Worm (Caenorhabditis elegans): ENCODE data around the gene F43H9.4.

Gene F43H9.4

ce11 chrV:7980370-7980987 is 46.0 kb upstream of the F43H9.4 start:
- TF ChIP-seq fos-1 (tag; optimal IDR thresholded peaks at IDR 0.05), result no peak
- no peak for TF ChIP-seq skn-1 (tag; optimal IDR thresholded peaks at IDR 0.05)
- no peak for TF ChIP-seq nhr-77 (tag; optimal IDR thresholded peaks at IDR 0.05)
- TF ChIP-seq nhr-129 (tag; optimal IDR thresholded peaks at IDR 0.05), result peak; percentile 28
- TF ChIP-seq dmd-4 (tag; optimal IDR thresholded peaks at IDR 0.05), result no peak
- TF ChIP-seq snpc-4 (tag; optimal IDR thresholded peaks at IDR 0.05), result peak; percentile 26
- TF ChIP-seq alr-1 (tag; optimal IDR thresholded peaks at IDR 0.05), result no peak
- TF ChIP-seq lsy-2 (tag; optimal IDR thresholded peaks at IDR 0.05), result peak in 1 of 2 experiments; percentile 56
- TF ChIP-seq unc-55 (GFP tag; optimal IDR thresholded peaks at IDR 0.05), result peak; percentile 83
- peak; percentile 11 for TF ChIP-seq Y55F3AM.14 (GFP tag; optimal IDR thresholded peaks at IDR 0.05)
- TF ChIP-seq mdl-1 (tag; optimal IDR thresholded peaks at IDR 0.05), result peak in 1 of 2 experiments; percentile 67
- TF ChIP-seq blmp-1 (tag; optimal IDR thresholded peaks at IDR 0.05; ENCODE audit: insufficient read depth), result no peak
- peak; percentile 61 for TF ChIP-seq zag-1 (tag; optimal IDR thresholded peaks at IDR 0.05)
- TF ChIP-seq egl-27 (tag; optimal IDR thresholded peaks at IDR 0.05), result peak; percentile 32
- peak; percentile 19 for TF ChIP-seq sma-9 (GFP tag; optimal IDR thresholded peaks at IDR 0.05)
- TF ChIP-seq sma-9 (tag; optimal IDR thresholded peaks at IDR 0.05), result no peak
- TF ChIP-seq C34F6.9 (tag; optimal IDR thresholded peaks at IDR 0.05), result peak; percentile 62
- TF ChIP-seq sem-4 (tag; optimal IDR thresholded peaks at IDR 0.05), result no peak
- TF ChIP-seq F13H6.1 (tag; optimal IDR thresholded peaks at IDR 0.05), result peak; percentile 14
- TF ChIP-seq unc-62 (GFP tag; optimal IDR thresholded peaks at IDR 0.05), result no peak
- TF ChIP-seq crh-2 (tag; optimal IDR thresholded peaks at IDR 0.05), result peak; percentile 11
- TF ChIP-seq gmeb-1 (tag; optimal IDR thresholded peaks at IDR 0.05), result no peak
- no peak for TF ChIP-seq lin-39 (tag; optimal IDR thresholded peaks at IDR 0.05)

ce11 chrV:7980993-7981595 is 45.4 kb upstream of the F43H9.4 start, which contains the start of gene F26D11.1:
Gene F26D11.1 (plus strand): TSS chrV:7981545.
- TF ChIP-seq nhr-6 (tag; optimal IDR thresholded peaks at IDR 0.05) (no peak), unc-55 (GFP tag; optimal IDR thresholded peaks at IDR 0.05) (no peak), blmp-1 (tag; optimal IDR thresholded peaks at IDR 0.05; ENCODE audit: insufficient read depth) (no peak), Y55F3AM.14 (GFP tag; optimal IDR thresholded peaks at IDR 0.05) (no peak), nhr-25 (tag; optimal IDR thresholded peaks at IDR 0.05) (no peak)

ce11 chrV:7983381-7984052 is 43.0 kb upstream of the F43H9.4 start, which contains the start of the genes natb-1 and abhd-12:
Gene natb-1 (minus strand): TSS chrV:7983431.
Gene abhd-12 (plus strand): TSS chrV:7983879.
- TF ChIP-seq C34F6.9 (tag; optimal IDR thresholded peaks at IDR 0.05) (peak; percentile 75), gmeb-1 (tag; optimal IDR thresholded peaks at IDR 0.05) (peak; percentile 54), lsy-2 (tag; optimal IDR thresholded peaks at IDR 0.05) (peak; percentile 84 to 96), sma-3 (GFP tag; optimal IDR thresholded peaks at IDR 0.05) (no peak), ztf-4 (tag; optimal IDR thresholded peaks at IDR 0.05) (no peak), nhr-25 (tag; optimal IDR thresholded peaks at IDR 0.05) (peak; percentile 30), nhr-129 (tag; optimal IDR thresholded peaks at IDR 0.05) (peak; percentile 45), fos-1 (tag; optimal IDR thresholded peaks at IDR 0.05) (peak; percentile 20), crh-2 (tag; optimal IDR thresholded peaks at IDR 0.05) (peak; percentile 12), lin-11 (tag; optimal IDR thresholded peaks at IDR 0.05) (no peak), blmp-1 (tag; optimal IDR thresholded peaks at IDR 0.05; ENCODE audit: insufficient read depth) (peak; percentile 3), unc-55 (GFP tag; optimal IDR thresholded peaks at IDR 0.05) (peak; percentile 72)

- TF ChIP-seq unc-39 (tag; optimal IDR thresholded peaks at IDR 0.05) (no peak), ztf-4 (tag; optimal IDR thresholded peaks at IDR 0.05) (no peak), egl-27 (tag; optimal IDR thresholded peaks at IDR 0.05) (no peak), lsy-2 (tag; optimal IDR thresholded peaks at IDR 0.05) (no peak), C34F6.9 (tag; optimal IDR thresholded peaks at IDR 0.05) (no peak), F13H6.1 (tag; optimal IDR thresholded peaks at IDR 0.05) (no peak), unc-55 (GFP tag; optimal IDR thresholded peaks at IDR 0.05) (no peak), nhr-12 (tag; optimal IDR thresholded peaks at IDR 0.05) (no peak), ceh-82 (tag; optimal IDR thresholded peaks at IDR 0.05) (no peak), mab-5 (tag; optimal IDR thresholded peaks at IDR 0.05) (no peak), ztf-11 (tag; optimal IDR thresholded peaks at IDR 0.05) (no peak), ceh-16 (tag; optimal IDR thresholded peaks at IDR 0.05) (no peak), ama-1 (optimal IDR thresholded peaks at IDR 0.05) (no peak), nhr-25 (tag; optimal IDR thresholded peaks at IDR 0.05) (no peak)
Observed at ce11 chrV:7985860-7986259, 40.6 kb upstream of the F43H9.4 start, which contains the start of gene Y97E10AL.1. Gene Y97E10AL.1 (plus strand): TSS chrV:7986160.
